Fruit fly (Drosophila melanogaster) S2 (cell line): ENCODE results near the gene CG33203.

Experiments
- CG8478 ChIP-seq: fragments of >200 bp; optimal IDR thresholded peaks from 2 replicates; lab custom pipeline; 2018
- CTCF ChIP-seq, 2 experiments: fragments of >200 bp; optimal IDR thresholded peaks; 2 replicates each; lab custom pipeline; 2018

DNA sequence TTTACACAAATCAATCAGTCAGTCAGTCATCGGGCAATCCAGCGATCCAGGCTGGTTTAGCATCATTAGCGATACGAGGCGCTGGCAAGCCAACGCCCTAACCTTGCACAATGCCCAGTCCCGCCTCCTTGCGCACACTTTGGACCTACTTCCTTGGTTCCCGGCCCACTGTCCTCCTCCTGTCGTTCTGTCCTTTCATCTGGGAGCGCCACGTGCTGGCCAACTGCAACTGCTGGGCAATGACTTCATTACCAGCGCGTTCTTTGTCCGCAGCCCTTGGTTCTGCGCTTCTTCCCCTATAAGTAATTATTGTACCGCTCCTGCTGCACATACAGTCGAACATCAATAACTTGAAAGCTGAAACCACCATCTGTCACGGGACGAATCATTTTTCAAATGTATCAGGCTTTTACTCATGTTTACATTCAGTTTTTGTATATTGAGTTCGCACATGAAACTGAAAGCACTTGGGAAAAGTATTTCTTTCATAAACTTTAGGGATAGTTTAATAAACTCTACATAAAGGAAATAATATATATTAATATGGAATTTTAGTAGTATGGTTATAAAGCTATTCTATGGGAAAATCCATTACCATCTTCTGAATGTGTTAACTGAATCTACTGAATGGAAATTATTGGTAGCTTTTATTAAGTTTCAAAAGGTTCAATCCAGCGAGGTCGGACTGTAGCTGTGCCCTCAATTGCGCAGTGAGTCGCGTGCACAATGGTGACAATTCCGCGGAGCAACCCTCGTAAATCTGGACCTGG lies 39.8 kb downstream of the CG33203 start:
- TF ChIP-seq CG8478 (no peak), CTCF (optimal IDR thresholded peaks at IDR 0.05; lab: Kevin White, UChicago) (no peak)
